Worm (Caenorhabditis elegans) whole organism, midembryonic: ENCODE measurements around the gene nep-6.

Experiments
- T22C8.4 ChIP-seq: fragments of 200-800 bp; sonication (Bioruptor generic); IDR thresholded peaks from 2 replicates; pipeline ENCODE4 v1.3.6; 2022; ENCODE audit warnings: missing genetic modification characterization, missing compliant biosample characterization
- cog-1 ChIP-seq: sonication (generic microtip); optimal IDR thresholded peaks from 2 replicates; lab custom pipeline; 2016; ENCODE audit warnings: missing genetic modification characterization, missing compliant biosample characterization
- flt-1 ChIP-seq: fragments of 200-800 bp; sonication (Bioruptor generic); IDR thresholded peaks from 2 replicates; pipeline ENCODE4 v1.3.6; 2022; ENCODE audit warnings: missing genetic modification characterization, missing compliant biosample characterization
- klf-2 ChIP-seq: fragments of 200-800 bp; sonication (Bioruptor generic); conservative IDR thresholded peaks from 2 replicates; pipeline ENCODE4 v1.3.6; 2022; ENCODE audit warnings: missing genetic modification reagents, missing genetic modification characterization, missing compliant biosample characterization
- med-1 ChIP-seq: sonication (generic microtip); optimal IDR thresholded peaks from 2 replicates; lab custom pipeline; 2017; ENCODE audit warnings: missing genetic modification characterization, mild to moderate bottlenecking, missing compliant biosample characterization, antibody characterized with exemption, missing genetic modification reagents; ENCODE audit not compliant: insufficient read depth
- ztf-29 ChIP-seq: fragments of 200-800 bp; sonication (Bioruptor generic); IDR thresholded peaks from 2 replicates; pipeline ENCODE4 v1.3.6; 2022; ENCODE audit warnings: missing genetic modification reagents, missing genetic modification characterization, missing compliant biosample characterization

DNA sequence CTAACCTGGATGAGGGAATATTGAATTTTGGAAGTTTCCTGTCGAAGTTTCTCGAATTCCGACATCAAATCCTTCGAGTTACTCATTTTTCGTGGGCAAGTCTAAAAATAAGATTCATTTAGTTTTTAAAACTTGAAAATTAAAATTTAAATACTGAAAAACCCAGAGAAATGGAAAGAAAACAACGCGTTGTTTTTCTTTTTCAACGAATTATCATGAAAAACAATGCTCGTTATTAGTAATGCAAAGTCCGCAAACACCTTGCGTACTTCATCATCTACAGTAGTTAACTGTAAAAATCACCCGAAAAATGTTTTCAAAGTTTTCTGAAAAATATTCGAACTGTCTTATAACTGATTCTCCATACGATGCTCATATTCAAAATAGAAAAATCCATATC lies 27.7 kb downstream of the nep-6 start, which contains the start of gene C16C8.4:
- TF ChIP-seq cog-1 (tag; lab: Kevin White, UChicago) = no peak
- no peak for TF ChIP-seq ztf-29 (GFP tag; lab: Robert Waterston, UW)
- no peak for TF ChIP-seq med-1 (GFP tag; lab: Kevin White, UChicago)
- TF ChIP-seq klf-2 = no peak
- TF ChIP-seq T22C8.4 = no peak
- no peak for TF ChIP-seq flt-1 (GFP tag; lab: Robert Waterston, UW)
